Worm (Caenorhabditis elegans): Measurements from ENCODE around the gene M18.6.

DNA sequence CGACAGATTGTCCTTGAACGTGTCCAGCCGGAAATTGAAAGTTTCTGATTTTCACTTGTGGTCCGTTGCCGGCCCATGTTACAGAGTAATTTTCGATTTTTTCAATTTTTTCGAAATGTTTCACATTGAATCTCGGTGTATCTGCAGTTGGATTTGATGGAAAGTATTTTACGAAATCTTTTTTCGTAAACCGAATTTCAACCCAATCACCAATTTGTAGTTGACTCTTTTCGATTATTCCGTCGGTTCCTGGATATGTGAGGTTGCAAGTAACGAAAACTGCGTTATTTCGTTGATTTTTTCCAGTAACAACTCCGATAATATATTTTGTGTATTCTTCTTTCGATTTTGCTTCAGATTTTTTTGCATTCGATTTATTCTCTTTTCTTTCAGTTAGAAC lies 28.5 kb downstream of the M18.6 start:
- TF ChIP-seq snpc-4 (tag; optimal IDR thresholded peaks at IDR 0.05): no peak
- no peak for TF ChIP-seq nhr-28 (tag; optimal IDR thresholded peaks at IDR 0.05)
- TF ChIP-seq ztf-11 (tag; optimal IDR thresholded peaks at IDR 0.05): no peak
- no peak for TF ChIP-seq sptf-1 (tag; optimal IDR thresholded peaks at IDR 0.05)
- no peak for TF ChIP-seq tbx-8 (GFP tag; optimal IDR thresholded peaks at IDR 0.05)
- TF ChIP-seq lsy-2 (tag; optimal IDR thresholded peaks at IDR 0.05): no peak
- no peak for TF ChIP-seq elt-3 (tag; optimal IDR thresholded peaks at IDR 0.05)
- no peak for TF ChIP-seq drap-1 (GFP tag; optimal IDR thresholded peaks at IDR 0.05)
- TF ChIP-seq mls-2 (tag; optimal IDR thresholded peaks at IDR 0.05): no peak
- no peak for TF ChIP-seq pha-4 (tag; optimal IDR thresholded peaks at IDR 0.05)
- no peak for TF ChIP-seq elt-1 (tag; optimal IDR thresholded peaks at IDR 0.05; ENCODE audit: borderline replicate concordance, insufficient read depth)
- no peak for TF ChIP-seq blmp-1 (tag; optimal IDR thresholded peaks at IDR 0.05)
- TF ChIP-seq ceh-83 (GFP tag; optimal IDR thresholded peaks at IDR 0.05): no peak
